Fruit fly (Drosophila melanogaster) whole organism, embryonic: ENCODE measurements around the gene Mon1.

Source experiments
- ATbp ChIP-seq: fragments of 200-800 bp; sonication (Bioruptor generic); optimal IDR thresholded peaks from 2 replicates; lab custom pipeline; 2017; ENCODE audit warnings: missing biosample characterization, mild to moderate bottlenecking, missing genetic modification characterization, missing genetic modification reagents
- Ada2b ChIP-seq: fragments of 200-800 bp; sonication (Bioruptor generic); IDR thresholded peaks from 2 replicates; pipeline ENCODE4 v1.3.6; 2022; ENCODE audit warnings: missing biosample characterization, missing genetic modification characterization
- Asciz ChIP-seq: fragments of 200-800 bp; sonication (Bioruptor generic); optimal IDR thresholded peaks from 2 replicates; lab custom pipeline; 2017; ENCODE audit warnings: missing biosample characterization, mild to moderate bottlenecking, missing genetic modification characterization, missing genetic modification reagents
- CG10209 ChIP-seq: fragments of 200-800 bp; sonication (Bioruptor generic); optimal IDR thresholded peaks from 3 replicates; lab custom pipeline; 2017; ENCODE audit warnings: missing biosample characterization, mild to moderate bottlenecking, missing genetic modification characterization, missing genetic modification reagents
- CG11247 ChIP-seq: fragments of 200-800 bp; sonication (Bioruptor generic); IDR thresholded peaks from 2 replicates; pipeline ENCODE4 v1.3.6; 2022; ENCODE audit warnings: missing biosample characterization, missing genetic modification characterization
- CG11695 ChIP-seq: fragments of 200-800 bp; sonication (Bioruptor generic); IDR thresholded peaks from 3 replicates; pipeline ENCODE4 v1.3.6; 2022; ENCODE audit warnings: missing biosample characterization, missing genetic modification characterization
- CG1233 ChIP-seq: fragments of 200-800 bp; sonication (Bioruptor generic); optimal IDR thresholded peaks from 4 replicates; lab custom pipeline; 2018; ENCODE audit warnings: missing biosample characterization, mild to moderate bottlenecking, missing genetic modification characterization
- CG14667 ChIP-seq: fragments of 200-800 bp; sonication (Bioruptor generic); IDR thresholded peaks from 2 replicates; pipeline ENCODE4 v1.3.6; 2022; ENCODE audit warnings: missing biosample characterization, missing genetic modification characterization
- CG17829 ChIP-seq: fragments of 200-800 bp; optimal IDR thresholded peaks from 2 replicates; lab custom pipeline; 2019; ENCODE audit warnings: missing biosample characterization, mild to moderate bottlenecking, missing genetic modification characterization, moderate library complexity
- CG2678 ChIP-seq: fragments of 200-800 bp; sonication (Bioruptor generic); optimal IDR thresholded peaks from 3 replicates; lab custom pipeline; 2019; ENCODE audit warnings: missing biosample characterization, mild to moderate bottlenecking, missing genetic modification characterization, moderate library complexity
- CG2889 ChIP-seq: fragments of 200-800 bp; sonication (Bioruptor generic); IDR thresholded peaks from 3 replicates; pipeline ENCODE4 v1.3.6; 2022; ENCODE audit warnings: missing biosample characterization, missing genetic modification characterization
- CG30020 ChIP-seq: fragments of 200-800 bp; optimal IDR thresholded peaks from 2 replicates; lab custom pipeline; 2019; ENCODE audit warnings: missing biosample characterization, mild to moderate bottlenecking, missing genetic modification characterization, moderate library complexity
- CG32532 ChIP-seq: fragments of 200-800 bp; sonication (Bioruptor generic); IDR thresholded peaks from 2 replicates; pipeline ENCODE4 v1.3.6; 2022; ENCODE audit warnings: missing biosample characterization, missing genetic modification characterization
- CG32767 ChIP-seq: fragments of 200-800 bp; sonication (Bioruptor generic); IDR thresholded peaks from 2 replicates; pipeline ENCODE4 v1.3.6; 2022; ENCODE audit warnings: missing biosample characterization, missing genetic modification characterization
- CG3838 ChIP-seq: fragments of 200-800 bp; sonication (Bioruptor generic); optimal IDR thresholded peaks from 3 replicates; lab custom pipeline; 2016; ENCODE audit warnings: missing biosample characterization, missing genetic modification characterization
- CG3995 ChIP-seq: fragments of 200-800 bp; sonication (Bioruptor generic); optimal IDR thresholded peaks from 3 replicates; lab custom pipeline; 2016; ENCODE audit warnings: missing biosample characterization, missing genetic modification characterization
- CG4282 ChIP-seq: fragments of 200-800 bp; sonication (Bioruptor generic); optimal IDR thresholded peaks from 2 replicates; lab custom pipeline; 2016; ENCODE audit warnings: missing biosample characterization, missing genetic modification characterization
- CG4360 ChIP-seq: fragments of 200-800 bp; sonication (Bioruptor generic); IDR thresholded peaks from 2 replicates; pipeline ENCODE4 v1.3.6; 2022; ENCODE audit warnings: missing biosample characterization, missing genetic modification characterization
- CG4617 ChIP-seq: fragments of 200-800 bp; sonication (Bioruptor generic); optimal IDR thresholded peaks from 3 replicates; lab custom pipeline; 2016; ENCODE audit warnings: missing biosample characterization, missing genetic modification characterization, borderline replicate concordance
- CG6813 ChIP-seq: fragments of 200-800 bp; sonication (Bioruptor generic); optimal IDR thresholded peaks from 2 replicates; lab custom pipeline; 2017; ENCODE audit warnings: missing biosample characterization, missing genetic modification characterization, mild to moderate bottlenecking, moderate library complexity, missing genetic modification reagents
- CG7556 ChIP-seq: fragments of 200-800 bp; sonication (Bioruptor generic); optimal IDR thresholded peaks from 2 replicates; lab custom pipeline; 2017; ENCODE audit warnings: missing biosample characterization, mild to moderate bottlenecking, missing genetic modification characterization
- CG8281 ChIP-seq: fragments of 200-800 bp; sonication (Bioruptor generic); optimal IDR thresholded peaks from 2 replicates; lab custom pipeline; 2018; ENCODE audit warnings: missing biosample characterization, mild to moderate bottlenecking, missing genetic modification characterization, moderate library complexity
- Doc3 ChIP-seq: fragments of 200-800 bp; sonication (Bioruptor generic); IDR thresholded peaks from 3 replicates; pipeline ENCODE4 v1.3.6; 2022; ENCODE audit warnings: missing biosample characterization, missing genetic modification characterization; ENCODE audit not compliant: partially characterized antibody
- Elba2 ChIP-seq: fragments of 200-800 bp; sonication (Bioruptor generic); optimal IDR thresholded peaks from 3 replicates; lab custom pipeline; 2016; ENCODE audit warnings: missing biosample characterization, missing genetic modification characterization
- Hr3 ChIP-seq: fragments of 200-800 bp; sonication (Bioruptor generic); optimal IDR thresholded peaks from 3 replicates; lab custom pipeline; 2016; ENCODE audit warnings: missing biosample characterization, missing genetic modification characterization
- Hr51 ChIP-seq, 2 experiments: fragments of 200-800 bp; sonication (Bioruptor generic); optimal IDR thresholded peaks; 2 replicates in 1 of 2; 3 replicates in 1 of 2; lab custom pipeline; 2016 to 2018; ENCODE audit warnings: missing biosample characterization in 2 of 2, missing genetic modification characterization in 2 of 2, mild to moderate bottlenecking in 1 of 2, moderate library complexity in 1 of 2
- Hsf ChIP-seq: fragments of 200-800 bp; sonication (Bioruptor generic); optimal IDR thresholded peaks from 3 replicates; lab custom pipeline; 2016; ENCODE audit warnings: missing biosample characterization, missing genetic modification characterization
- PHDP ChIP-seq: fragments of 200-800 bp; sonication (Bioruptor generic); optimal IDR thresholded peaks from 3 replicates; lab custom pipeline; 2018; ENCODE audit warnings: missing biosample characterization, mild to moderate bottlenecking, missing genetic modification characterization, moderate library complexity
- az2 ChIP-seq: fragments of 200-800 bp; sonication (Bioruptor generic); optimal IDR thresholded peaks from 3 replicates; lab custom pipeline; 2016; ENCODE audit warnings: missing biosample characterization, missing genetic modification characterization
- bab2 ChIP-seq: fragments of 200-800 bp; sonication (Bioruptor generic); optimal IDR thresholded peaks from 2 replicates; lab custom pipeline; 2016; ENCODE audit warnings: missing biosample characterization, missing genetic modification characterization
- ci ChIP-seq: fragments of 200-800 bp; sonication (Bioruptor generic); IDR thresholded peaks from 3 replicates; pipeline ENCODE4 v1.3.6; 2022; ENCODE audit warnings: missing biosample characterization, missing genetic modification characterization
- corto ChIP-seq: fragments of 200-800 bp; sonication (Bioruptor generic); optimal IDR thresholded peaks from 2 replicates; lab custom pipeline; 2016; ENCODE audit warnings: missing biosample characterization, mild to moderate bottlenecking, missing genetic modification characterization, moderate library complexity
- dmrt99B ChIP-seq: fragments of 200-800 bp; sonication (Bioruptor generic); optimal IDR thresholded peaks from 2 replicates; lab custom pipeline; 2018; ENCODE audit warnings: missing biosample characterization, mild to moderate bottlenecking, missing genetic modification characterization, moderate library complexity
- fd96Cb ChIP-seq: fragments of 200-800 bp; sonication (Bioruptor generic); optimal IDR thresholded peaks from 2 replicates; lab custom pipeline; 2018; ENCODE audit warnings: missing biosample characterization, mild to moderate bottlenecking, missing genetic modification characterization, moderate library complexity
- fru ChIP-seq: fragments of >200 bp; optimal IDR thresholded peaks from 2 replicates; lab custom pipeline; 2017
- fu2 ChIP-seq: fragments of 200-800 bp; sonication (Bioruptor generic); optimal IDR thresholded peaks from 2 replicates; lab custom pipeline; 2016; ENCODE audit warnings: missing biosample characterization, missing genetic modification characterization
- gce ChIP-seq: fragments of 200-800 bp; sonication (Bioruptor generic); IDR thresholded peaks from 3 replicates; pipeline ENCODE4 v1.3.6; 2022; ENCODE audit warnings: missing biosample characterization, missing genetic modification characterization
- gcm2 ChIP-seq: fragments of 200-800 bp; sonication (Bioruptor generic); optimal IDR thresholded peaks from 2 replicates; lab custom pipeline; 2016; ENCODE audit warnings: missing biosample characterization, missing genetic modification characterization
- h ChIP-seq: fragments of >200 bp; optimal IDR thresholded peaks from 2 replicates; lab custom pipeline; 2017
- onecut ChIP-seq: fragments of 200-800 bp; sonication (Bioruptor generic); IDR thresholded peaks from 2 replicates; pipeline ENCODE4 v1.3.6; 2022; ENCODE audit warnings: missing biosample characterization, missing genetic modification characterization
- pita ChIP-seq: fragments of 200-800 bp; sonication (Bioruptor generic); optimal IDR thresholded peaks from 2 replicates; lab custom pipeline; 2017; ENCODE audit warnings: missing biosample characterization, mild to moderate bottlenecking, missing genetic modification characterization
- psq ChIP-seq: fragments of 200-800 bp; sonication (Bioruptor generic); optimal IDR thresholded peaks from 2 replicates; lab custom pipeline; 2017; ENCODE audit warnings: missing biosample characterization, missing genetic modification characterization
- slou ChIP-seq: fragments of 200-800 bp; sonication (Bioruptor generic); optimal IDR thresholded peaks from 3 replicates; lab custom pipeline; 2016; ENCODE audit warnings: missing biosample characterization, missing genetic modification characterization
- tio ChIP-seq: fragments of 200-800 bp; sonication (Bioruptor generic); optimal IDR thresholded peaks from 2 replicates; lab custom pipeline; 2017; ENCODE audit warnings: missing biosample characterization, missing genetic modification characterization, inconsistent platforms
- unc-4 ChIP-seq: fragments of 200-800 bp; sonication (Bioruptor generic); IDR thresholded peaks from 2 replicates; pipeline ENCODE4 v1.3.6; 2022; ENCODE audit warnings: missing biosample characterization, missing genetic modification characterization; ENCODE audit not compliant: partially characterized antibody
- zen2 ChIP-seq: fragments of 200-800 bp; sonication (Bioruptor generic); IDR thresholded peaks from 3 replicates; pipeline ENCODE4 v1.3.6; 2022; ENCODE audit warnings: missing biosample characterization, missing genetic modification characterization; ENCODE audit not compliant: partially characterized antibody
- zfh1 ChIP-seq: fragments of 200-800 bp; sonication (Bioruptor generic); IDR thresholded peaks from 3 replicates; pipeline ENCODE4 v1.3.6; 2022; ENCODE audit warnings: missing biosample characterization, missing genetic modification characterization

The Mon1 gene

DNA sequence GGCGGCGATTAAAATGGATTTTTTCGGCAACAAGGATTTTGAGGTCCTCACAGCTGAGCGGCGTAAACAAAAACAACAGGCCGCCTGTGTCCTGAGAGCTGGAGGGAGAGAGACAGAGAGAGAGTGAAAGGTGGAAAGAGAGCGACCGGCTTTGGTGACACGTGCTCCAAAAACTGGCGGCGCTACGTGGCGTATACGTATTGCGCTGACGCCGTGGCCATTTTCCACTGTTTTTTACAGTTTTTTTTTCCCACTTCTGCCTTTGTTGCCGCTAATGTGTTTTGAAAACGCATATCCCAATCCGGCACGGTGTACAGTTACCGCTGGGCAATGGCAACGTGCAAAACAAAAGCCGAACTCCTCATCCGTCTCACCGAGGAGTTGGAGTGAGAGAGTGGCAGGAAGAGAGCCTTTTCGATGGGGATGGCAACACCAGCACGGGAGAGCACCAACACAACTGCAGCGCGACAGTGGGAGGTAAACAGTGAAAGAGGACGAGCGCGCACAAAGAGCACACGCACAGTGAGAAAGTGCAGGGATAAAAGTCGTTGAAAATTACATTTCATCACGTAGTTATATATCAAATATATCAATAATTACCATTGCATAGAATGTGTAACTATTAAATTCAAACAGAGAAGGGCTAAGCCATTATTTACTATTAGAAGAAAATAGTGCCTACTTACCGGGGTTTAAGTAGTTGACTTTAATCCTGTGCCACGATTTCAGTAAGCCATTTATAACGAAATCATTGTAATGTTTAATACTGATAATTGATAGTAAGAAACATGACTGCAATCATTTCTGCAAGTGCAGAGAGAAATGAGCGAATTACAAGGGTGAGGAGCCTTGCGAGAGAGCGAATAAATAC, 29.8 kb upstream of the Mon1 start (continued):
- TF ChIP-seq fd96Cb (tag; lab: Kevin White, UChicago), result peak; percentile 20
- peak; percentile 21; the same call in 1 of the 3 replicates for TF ChIP-seq CG11695 (GFP tag; lab: Robert Waterston, UW)
- no peak for TF ChIP-seq h (lab: Kevin White, UChicago)
- peak; percentile 50 for TF ChIP-seq Hr3 (GFP tag; lab: Kevin White, UChicago)
- 0 out of 3 replicates have a peak, but pooled peaks have one; percentile 4 for TF ChIP-seq CG2889
- no peak for TF ChIP-seq CG3838
- peak; percentile 31 for TF ChIP-seq CG30020 (tag; lab: Kevin White, UChicago)
- peak; percentile 44; the same call in 2 of the 3 replicates for TF ChIP-seq ci (GFP tag; lab: Robert Waterston, UW)
- TF ChIP-seq az2, result peak; percentile 66
- TF ChIP-seq, all 482 proteins: peak for 181

DNA sequence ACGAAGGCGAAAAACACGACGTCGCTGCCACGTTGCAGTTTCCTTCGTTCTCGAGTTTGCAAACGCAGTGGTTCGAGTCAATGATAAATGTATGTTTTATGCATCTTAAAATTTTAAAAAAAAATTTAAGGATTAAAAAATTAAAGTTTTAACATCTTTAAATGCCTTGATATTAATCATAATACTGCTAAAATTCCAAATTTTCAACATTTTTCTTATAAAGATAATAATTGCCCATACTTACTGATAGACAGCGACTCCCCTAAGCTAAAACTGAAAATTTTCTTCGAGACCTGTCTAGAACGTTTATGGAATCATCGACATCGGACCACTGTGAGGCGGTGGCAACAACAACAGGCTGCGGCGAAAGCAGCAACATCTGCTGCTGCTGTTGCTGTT, 29.1 kb upstream of the Mon1 start:
- TF ChIP-seq pita (GFP tag; lab: Kevin White, UChicago) (peak; percentile 5), CG4360 (GFP tag; lab: Robert Waterston, UW) (peak; percentile 88), dmrt99B (tag; lab: Kevin White, UChicago) (peak; percentile 85), zen2 (GFP tag; lab: Robert Waterston, UW) (no peak), corto (peak; percentile 58), Elba2 (GFP tag; lab: Kevin White, UChicago) (no peak), CG1233 (GFP tag; lab: Kevin White, UChicago) (peak; percentile 56), CG7556 (GFP tag; lab: Kevin White, UChicago) (peak; percentile 93), CG4617 (no peak), gcm2 (GFP tag; lab: Kevin White, UChicago) (peak; percentile 13), CG14667 (GFP tag; lab: Robert Waterston, UW) (peak; percentile 49), CG6813 (GFP tag; lab: Kevin White, UChicago) (peak; percentile 50), zfh1 (GFP tag; lab: Robert Waterston, UW) (peak; percentile 69), CG2678 (tag; lab: Kevin White, UChicago) (peak; percentile 90), psq (GFP tag; lab: Kevin White, UChicago) (no peak), CG10209 (GFP tag; lab: Kevin White, UChicago) (peak; percentile 73), gce (GFP tag; lab: Robert Waterston, UW) (0 out of 3 replicates have a peak, but pooled peaks have one; percentile 36), fru (lab: Kevin White, UChicago) (no peak), Asciz (GFP tag; lab: Kevin White, UChicago) (peak; percentile 57), CG11247 (GFP tag; lab: Robert Waterston, UW) (peak; percentile 72), Hr51 (GFP tag; optimal IDR thresholded peaks at IDR 0.05; lab: Kevin White, UChicago) (peak; percentile 2 to 71), PHDP (tag; lab: Kevin White, UChicago) (peak; percentile 75), Hr3 (GFP tag; lab: Kevin White, UChicago) (peak; percentile 42), Hsf (GFP tag; lab: Kevin White, UChicago) (peak; percentile 44), tio (GFP tag; lab: Kevin White, UChicago) (peak; percentile 37), Doc3 (GFP tag; lab: Robert Waterston, UW) (no peak), CG32532 (GFP tag; lab: Robert Waterston, UW) (peak; percentile 76), CG8281 (tag; lab: Kevin White, UChicago) (no peak), CG3995 (GFP tag; lab: Kevin White, UChicago) (peak; percentile 23), bab2 (peak; percentile 3), fu2 (GFP tag; lab: Kevin White, UChicago) (no peak), CG32767 (GFP tag; lab: Robert Waterston, UW) (no peak; the same call in 1 of the 2 replicates), slou (peak; percentile 58), Ada2b (GFP tag; lab: Robert Waterston, UW) (peak; percentile 75), CG4282 (GFP tag; lab: Kevin White, UChicago) (peak; percentile 53), onecut (GFP tag; lab: Robert Waterston, UW) (no peak), CG17829 (tag; lab: Kevin White, UChicago) (peak; percentile 6), unc-4 (GFP tag; lab: Robert Waterston, UW) (no peak), ATbp (peak; percentile 46), ci (GFP tag; lab: Robert Waterston, UW) (peak; percentile 49; the same call in 2 of the 3 replicates)
